Worm (Caenorhabditis elegans) whole organism, late embryonic: ENCODE results near the gene F21C10.18.

Experiments
- C38D4.7 ChIP-seq: fragments of 200-800 bp; sonication (Bioruptor generic); optimal IDR thresholded peaks from 2 replicates; lab custom pipeline; 2018; ENCODE audit warnings: mild to moderate bottlenecking, missing genetic modification characterization, moderate library complexity, missing compliant biosample characterization
- F13H6.1 ChIP-seq: sonication (generic microtip); optimal IDR thresholded peaks from 2 replicates; lab custom pipeline; 2016; ENCODE audit warnings: missing genetic modification characterization, missing compliant biosample characterization
- K02D7.2 ChIP-seq: sonication (generic microtip); optimal IDR thresholded peaks from 2 replicates; lab custom pipeline; 2017; ENCODE audit warnings: mild to moderate bottlenecking, missing genetic modification characterization, missing compliant biosample characterization
- T23F11.4 ChIP-seq: fragments of 200-800 bp; sonication (Bioruptor generic); optimal IDR thresholded peaks from 2 replicates; lab custom pipeline; 2018; ENCODE audit warnings: mild to moderate bottlenecking, missing genetic modification characterization, missing compliant biosample characterization
- Y22D7AL.16 ChIP-seq: sonication (generic microtip); optimal IDR thresholded peaks from 2 replicates; lab custom pipeline; 2016; ENCODE audit warnings: missing genetic modification characterization, missing compliant biosample characterization
- ama-1 ChIP-seq: fragments of 150-350 bp; optimal IDR thresholded peaks from 2 replicates; lab custom pipeline; 2014
- ceh-14 ChIP-seq: sonication (generic microtip); optimal IDR thresholded peaks from 2 replicates; lab custom pipeline; 2016; ENCODE audit warnings: missing genotype, missing genetic modification characterization, missing compliant biosample characterization
- ceh-19 ChIP-seq: fragments of 200-800 bp; sonication (Bioruptor generic); optimal IDR thresholded peaks from 2 replicates; lab custom pipeline; 2018; ENCODE audit warnings: mild to moderate bottlenecking, missing genetic modification characterization, missing compliant biosample characterization
- ceh-22 ChIP-seq: sonication (generic microtip); optimal IDR thresholded peaks from 2 replicates; lab custom pipeline; 2017; ENCODE audit warnings: missing biosample characterization, missing genetic modification characterization
- ceh-24 ChIP-seq: sonication (generic microtip); optimal IDR thresholded peaks from 2 replicates; lab custom pipeline; 2016; ENCODE audit warnings: mild to moderate bottlenecking, missing genetic modification characterization, missing compliant biosample characterization
- ceh-30 ChIP-seq: fragments of 150-350 bp; optimal IDR thresholded peaks from 2 replicates; lab custom pipeline; 2014; ENCODE audit warnings: missing biosample characterization, missing genetic modification characterization
- ceh-45 ChIP-seq: fragments of 200-800 bp; sonication (Bioruptor generic); IDR thresholded peaks from 2 replicates; pipeline ENCODE4 v1.3.6; 2022; ENCODE audit warnings: missing genetic modification reagents, missing genetic modification characterization, missing compliant biosample characterization
- ceh-9 ChIP-seq: sonication (generic microtip); optimal IDR thresholded peaks from 2 replicates; lab custom pipeline; 2016; ENCODE audit warnings: mild to moderate bottlenecking, missing genetic modification characterization, inconsistent platforms, missing compliant biosample characterization
- elt-2 ChIP-seq: sonication (generic microtip); optimal IDR thresholded peaks from 2 replicates; lab custom pipeline; 2016; ENCODE audit warnings: missing genetic modification reagents, missing genetic modification characterization, missing compliant biosample characterization
- ets-4 ChIP-seq: sonication (generic microtip); optimal IDR thresholded peaks from 2 replicates; lab custom pipeline; 2016; ENCODE audit warnings: missing genetic modification characterization, missing compliant biosample characterization
- fax-1 ChIP-seq: sonication (generic microtip); optimal IDR thresholded peaks from 2 replicates; lab custom pipeline; 2016; ENCODE audit warnings: missing genotype, missing genetic modification characterization, missing compliant biosample characterization
- hlh-30 ChIP-seq: sonication (generic microtip); optimal IDR thresholded peaks from 2 replicates; lab custom pipeline; 2017; ENCODE audit warnings: antibody characterized with exemption, missing genetic modification characterization, missing compliant biosample characterization; ENCODE audit not compliant: insufficient read depth
- madf-2 ChIP-seq: sonication (generic microtip); optimal IDR thresholded peaks from 2 replicates; lab custom pipeline; 2017; ENCODE audit warnings: missing genetic modification characterization, missing compliant biosample characterization
- mec-3 ChIP-seq: sonication (generic microtip); optimal IDR thresholded peaks from 2 replicates; lab custom pipeline; 2016; ENCODE audit warnings: borderline replicate concordance, missing genetic modification characterization, missing compliant biosample characterization
- pha-2 ChIP-seq: sonication (generic microtip); optimal IDR thresholded peaks from 2 replicates; lab custom pipeline; 2017; ENCODE audit warnings: mild to moderate bottlenecking, missing genetic modification characterization, missing compliant biosample characterization
- pha-4 ChIP-seq: fragments of 150-350 bp; optimal IDR thresholded peaks from 2 replicates; lab custom pipeline; 2018; ENCODE audit warnings: missing biosample characterization, missing genetic modification reagents, missing genetic modification characterization
- ref-2 ChIP-seq: sonication (generic microtip); optimal IDR thresholded peaks from 2 replicates; lab custom pipeline; 2016; ENCODE audit warnings: missing genetic modification characterization, missing compliant biosample characterization
- rnt-1 ChIP-seq: sonication (generic microtip); optimal IDR thresholded peaks from 2 replicates; lab custom pipeline; 2016; ENCODE audit warnings: missing genetic modification characterization, missing compliant biosample characterization
- sdc-2 ChIP-seq: sonication (generic microtip); optimal IDR thresholded peaks from 2 replicates; lab custom pipeline; 2016; ENCODE audit warnings: missing genotype, missing genetic modification characterization, missing compliant biosample characterization
- sox-2 ChIP-seq: fragments of 200-800 bp; sonication (Bioruptor generic); IDR thresholded peaks from 2 replicates; pipeline ENCODE4 v1.3.6; 2022; ENCODE audit warnings: missing genetic modification reagents, missing genetic modification characterization, missing compliant biosample characterization
- tbx-2 ChIP-seq: sonication (generic microtip); optimal IDR thresholded peaks from 2 replicates; lab custom pipeline; 2016; ENCODE audit warnings: missing genetic modification characterization, missing compliant biosample characterization
- unc-3 ChIP-seq, 2 experiments: fragments of 200-800 bp in 1 of 2; sonication (Bioruptor generic) in 1 of 2; sonication (generic microtip) in 1 of 2; conservative IDR thresholded peaks in 1 of 2; optimal IDR thresholded peaks in 1 of 2; 2 replicates each; pipeline versions ENCODE4 v1.3.6 to Lab custom; 2016 to 2022; ENCODE audit warnings: missing compliant biosample characterization in 2 of 2, missing genetic modification characterization in 2 of 2, missing genetic modification reagents in 1 of 2
- unc-55 ChIP-seq: sonication (generic microtip); optimal IDR thresholded peaks from 2 replicates; lab custom pipeline; 2017; ENCODE audit warnings: missing biosample characterization, missing genetic modification reagents, missing genetic modification characterization

F21C10.18 gene

DNA sequence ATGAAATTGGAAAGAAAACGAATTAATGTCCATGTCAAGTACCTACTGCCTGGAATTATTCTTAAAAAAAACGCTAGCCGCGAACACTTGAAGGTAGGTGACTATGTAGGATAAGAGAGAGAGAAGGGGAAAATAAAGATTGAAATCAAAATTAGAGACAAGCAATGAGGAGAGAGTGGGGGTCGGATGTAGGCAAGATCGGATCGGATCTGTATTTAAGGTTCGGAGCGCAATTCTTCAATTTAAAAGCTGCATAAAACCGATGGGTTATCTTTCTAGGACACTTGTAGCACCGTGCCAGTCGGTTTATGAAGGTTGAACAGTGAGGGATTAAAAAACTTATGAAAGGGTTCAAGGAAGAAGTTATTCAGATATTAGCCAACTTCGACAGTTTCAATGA, 45.2 kb upstream of the F21C10.18 start:
- no peak for TF ChIP-seq ceh-22 (tag; lab: Kevin White, UChicago)
- no peak for TF ChIP-seq Y22D7AL.16 (tag; lab: Kevin White, UChicago)
- TF ChIP-seq ref-2 (tag; lab: Kevin White, UChicago) = no peak
- TF ChIP-seq unc-55 (GFP tag; lab: Kevin White, UChicago) = no peak

ce11 chrV:9065001-9065400, 43.3 kb upstream of the F21C10.18 start:
- TF ChIP-seq elt-2 (tag; lab: Kevin White, UChicago) = no peak
- no peak for TF ChIP-seq ceh-30
- TF ChIP-seq hlh-30 (tag; lab: Kevin White, UChicago) = no peak
- no peak for TF ChIP-seq fax-1 (tag; lab: Kevin White, UChicago)
- no peak for TF ChIP-seq K02D7.2 (tag; lab: Kevin White, UChicago)

DNA sequence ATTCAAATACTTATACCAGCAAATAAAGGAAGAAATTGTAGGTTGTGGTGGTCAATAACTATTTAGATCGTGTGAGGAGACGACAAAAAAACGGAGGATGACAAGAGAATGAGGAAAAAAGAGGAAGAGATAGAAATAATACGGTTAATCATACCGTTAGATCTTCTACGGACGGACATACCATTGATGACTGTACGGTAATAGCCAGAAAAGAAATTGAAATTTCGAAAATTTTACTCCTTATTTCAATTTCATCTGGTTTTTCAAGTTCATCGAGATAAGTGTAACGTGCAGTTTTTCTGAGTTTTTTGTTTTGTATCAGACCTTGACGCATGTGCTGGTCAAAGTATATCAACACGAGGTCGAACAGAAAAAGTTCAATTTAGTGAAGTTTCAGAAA, 42.4 kb upstream of the F21C10.18 start:
- no peak for TF ChIP-seq ama-1 (lab: Kevin White, UChicago)
- TF ChIP-seq ceh-30 = no peak
- TF ChIP-seq F13H6.1 (tag; lab: Kevin White, UChicago) = no peak
- no peak for TF ChIP-seq sdc-2
- no peak for TF ChIP-seq unc-55 (GFP tag; lab: Kevin White, UChicago)
- TF ChIP-seq ceh-45 (GFP tag; lab: Robert Waterston, UW) = no peak
- TF ChIP-seq ref-2 (tag; lab: Kevin White, UChicago) = no peak
- no peak for TF ChIP-seq T23F11.4 (GFP tag; lab: Kevin White, UChicago)
- TF ChIP-seq madf-2 (tag; lab: Kevin White, UChicago) = no peak
- no peak for TF ChIP-seq fax-1 (tag; lab: Kevin White, UChicago)
- TF ChIP-seq pha-4 = no peak
- TF ChIP-seq ceh-9 (tag; lab: Kevin White, UChicago) = no peak
- no peak for TF ChIP-seq ceh-24 (tag; lab: Kevin White, UChicago)
- TF ChIP-seq ceh-22 (tag; lab: Kevin White, UChicago) = no peak
- TF ChIP-seq sox-2 = no peak

ce11 chrV:9067678-9068077, 40.6 kb upstream of the F21C10.18 start, which contains the start of gene fip-2:
TSS of gene fip-2 (plus strand) at chrV:9067978.
- TF ChIP-seq ets-4 (tag; lab: Kevin White, UChicago) (no peak), rnt-1 (no peak), ceh-45 (GFP tag; lab: Robert Waterston, UW) (no peak), ceh-19 (no peak), mec-3 (no peak), hlh-30 (tag; lab: Kevin White, UChicago) (no peak), unc-3 (GFP tag; conservative IDR thresholded peaks at IDR 0.05; lab: Robert Waterston, UW) (no peak), unc-3 (tag; optimal IDR thresholded peaks at IDR 0.05; lab: Kevin White, UChicago) (no peak), C38D4.7 (no peak), ceh-22 (tag; lab: Kevin White, UChicago) (no peak), tbx-2 (no peak), ceh-14 (tag; lab: Kevin White, UChicago) (no peak), ama-1 (lab: Kevin White, UChicago) (no peak)

DNA sequence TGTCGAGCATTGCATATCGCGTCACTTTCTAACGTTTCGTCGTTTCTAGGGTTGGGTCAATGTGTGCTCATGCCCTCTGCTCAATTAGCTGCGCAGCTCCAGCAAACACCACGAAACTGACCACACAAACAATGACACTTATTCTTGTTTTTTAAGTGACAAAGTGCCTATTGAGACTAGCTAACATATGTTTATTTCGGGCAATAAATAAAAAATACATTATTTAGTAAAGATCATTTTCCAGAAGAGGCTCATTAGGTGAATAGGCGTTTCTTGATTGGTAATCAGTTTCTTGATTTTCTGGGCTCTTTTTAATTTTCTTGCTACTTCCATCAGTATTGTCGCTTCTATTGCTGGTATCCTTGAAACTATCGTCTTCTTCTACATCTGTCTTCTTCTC, 38.6 kb upstream of the F21C10.18 start, which contains the start of gene T27E4.5:
TSS of gene T27E4.5 (minus strand) at position 101 of the 400 bp plus-strand sequence.
- no peak for TF ChIP-seq pha-2 (tag; lab: Kevin White, UChicago)

DNA sequence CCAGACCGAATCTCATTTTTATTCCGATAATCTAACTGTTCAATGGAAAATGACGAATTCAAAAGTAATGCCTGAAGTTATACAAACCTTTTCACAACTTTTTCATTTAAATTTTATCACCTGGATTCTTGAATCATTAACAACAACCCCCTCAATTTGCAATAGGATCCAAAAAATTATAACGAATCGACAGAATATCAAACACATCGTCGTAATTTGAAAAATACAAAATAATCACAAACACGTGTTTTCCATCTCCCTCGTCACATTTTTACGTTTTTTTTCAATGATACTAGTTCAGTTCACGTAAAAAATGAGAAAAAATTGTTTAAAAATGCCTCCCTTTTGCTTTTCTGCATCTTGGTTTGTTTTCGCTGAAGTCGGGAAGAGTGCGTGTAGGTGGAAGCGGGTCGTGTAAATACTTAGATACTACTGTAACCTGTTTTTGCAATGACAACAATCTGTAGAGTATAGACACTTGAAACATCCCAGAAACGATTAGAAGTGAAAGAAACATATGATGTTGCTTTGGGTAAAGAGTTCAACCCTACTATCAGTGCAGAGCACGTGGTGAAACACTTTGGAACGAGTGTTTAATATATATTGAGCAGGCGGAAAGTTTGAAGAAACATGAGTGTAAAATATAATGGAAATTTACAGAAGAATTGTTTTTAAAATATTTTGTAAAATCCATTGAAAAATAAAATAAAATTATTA, 34.8 kb upstream of the F21C10.18 start, which contains the start of gene oac-50:
TSS of gene oac-50 (minus strand) at position 219 of the 717 bp plus-strand sequence.
- TF ChIP-seq sox-2 (no peak), ceh-22 (tag; lab: Kevin White, UChicago) (no peak), ceh-24 (tag; lab: Kevin White, UChicago) (no peak)
